Worm (Caenorhabditis elegans) whole organism, L1 larva: Measurements from ENCODE around the gene knl-3.

Source experiments
- alr-1 ChIP-seq: fragments of 200-800 bp; sonication (Bioruptor generic); optimal IDR thresholded peaks from 2 replicates; lab custom pipeline; 2018; ENCODE audit warnings: borderline replicate concordance, mild to moderate bottlenecking, missing genetic modification characterization, missing compliant biosample characterization
- skn-1 ChIP-seq: fragments of 150-350 bp; optimal IDR thresholded peaks from 2 replicates; lab custom pipeline; 2014; ENCODE audit warnings: missing biosample characterization, missing genetic modification characterization
- sptf-1 ChIP-seq: fragments of 150-350 bp; optimal IDR thresholded peaks from 2 replicates; lab custom pipeline; 2014; ENCODE audit warnings: missing biosample characterization, missing genetic modification characterization

DNA sequence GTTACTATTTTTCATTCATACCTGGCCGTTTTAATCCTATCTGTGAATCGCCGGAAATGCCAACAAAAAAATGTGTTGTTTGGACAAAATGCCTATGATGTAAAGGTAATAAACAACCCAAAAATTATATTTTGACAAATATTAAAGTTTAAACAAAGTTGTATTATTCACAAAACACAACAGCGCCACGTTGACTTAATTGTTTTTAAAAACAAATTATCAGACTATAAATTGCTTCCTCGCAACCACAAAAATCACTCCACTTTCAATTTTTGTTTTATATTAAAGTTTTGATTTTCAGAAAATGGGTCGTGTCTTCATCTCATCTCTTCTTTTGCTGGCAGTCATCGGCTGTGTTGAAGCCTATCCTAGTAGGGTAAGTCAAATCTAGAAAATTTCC is 38.3 kb downstream of the knl-3 start, which contains the start of gene Y32G9A.5:
- TF ChIP-seq skn-1 (tag; lab: Kevin White, UChicago) = no peak
- no peak for TF ChIP-seq alr-1
- TF ChIP-seq sptf-1 (tag; lab: Kevin White, UChicago) = no peak
